Worm (Caenorhabditis elegans): ENCODE measurements around the gene clec-212.

DNA sequence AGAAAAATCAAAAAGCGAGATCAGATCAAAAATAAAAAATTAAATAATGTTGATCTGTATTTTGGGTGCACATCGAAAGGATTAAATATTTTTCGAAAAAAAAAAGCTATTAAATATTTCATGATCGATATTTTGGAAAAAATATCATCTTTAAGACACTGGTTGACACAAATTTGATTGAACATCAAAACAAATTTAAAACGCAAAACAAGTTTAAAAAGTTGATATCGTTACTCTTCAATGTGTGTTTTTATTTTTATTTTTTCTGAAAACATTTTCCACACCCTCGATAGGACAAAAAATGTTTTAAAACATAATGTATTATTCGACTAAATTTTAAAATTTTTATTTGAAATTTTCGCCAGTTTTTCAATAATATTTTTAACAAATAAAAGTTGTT is 32.2 kb downstream of the clec-212 start, which contains the start of gene C54F6.12:
- TF ChIP-seq lin-15B (tag; optimal IDR thresholded peaks at IDR 0.05) (no peak), ZK546.5 (tag; optimal IDR thresholded peaks at IDR 0.05) (no peak), elt-1 (tag; optimal IDR thresholded peaks at IDR 0.05) (no peak), ceh-9 (tag; optimal IDR thresholded peaks at IDR 0.05) (no peak), nhr-23 (tag; optimal IDR thresholded peaks at IDR 0.05) (no peak), unc-39 (tag; optimal IDR thresholded peaks at IDR 0.05) (no peak), unc-62 (GFP tag; optimal IDR thresholded peaks at IDR 0.05) (no peak), zag-1 (tag; optimal IDR thresholded peaks at IDR 0.05) (no peak), elt-3 (tag; optimal IDR thresholded peaks at IDR 0.05) (no peak), ceh-82 (tag; optimal IDR thresholded peaks at IDR 0.05) (no peak), snpc-4 (tag; optimal IDR thresholded peaks at IDR 0.05) (no peak), sea-2 (GFP tag; optimal IDR thresholded peaks at IDR 0.05) (no peak), elt-2 (tag; optimal IDR thresholded peaks at IDR 0.05) (no peak), ceh-28 (tag; optimal IDR thresholded peaks at IDR 0.05) (no peak)
